Fruit fly (Drosophila melanogaster): Measurements from ENCODE around the gene Arl8.

DNA sequence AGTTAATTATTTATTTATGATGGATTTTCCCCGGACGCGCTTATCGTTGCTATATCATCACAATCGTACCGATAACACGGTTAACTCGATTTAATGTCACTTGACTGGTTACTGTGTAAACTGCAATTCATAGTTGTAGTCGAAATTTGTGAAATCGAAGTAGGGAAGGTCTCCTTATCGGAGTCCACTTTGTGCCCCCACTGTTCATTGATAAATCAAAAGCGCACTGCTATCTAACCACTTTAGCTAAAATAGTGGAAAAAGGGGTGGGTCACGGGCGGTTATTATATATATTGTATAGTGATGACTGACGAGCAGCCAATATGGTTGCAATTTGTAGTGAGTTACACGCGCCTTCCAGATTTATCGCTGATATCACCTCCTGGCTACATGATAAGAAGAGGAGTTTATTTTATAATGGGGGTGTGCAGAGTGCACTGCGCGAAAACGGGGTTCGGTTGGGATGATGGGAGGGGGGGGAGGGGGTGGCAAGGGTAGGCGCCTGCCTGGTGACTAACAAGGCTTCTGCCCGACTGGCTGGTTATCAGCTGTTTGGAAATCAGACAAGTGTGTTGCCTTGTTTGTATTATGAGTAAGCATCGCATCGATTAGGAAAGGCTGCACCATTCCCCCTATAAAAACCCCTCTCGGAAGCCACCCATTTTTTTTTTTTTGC is 7.5 kb upstream of the Arl8 start:
- TF ChIP-seq insv (optimal IDR thresholded peaks at IDR 0.05) (no peak), ttk (optimal IDR thresholded peaks at IDR 0.05) (no peak), h (optimal IDR thresholded peaks at IDR 0.05) (no peak), Sin3A (optimal IDR thresholded peaks at IDR 0.05) (no peak), Myc (optimal IDR thresholded peaks at IDR 0.05) (no peak)

Measured in Kc167 (cell line).